Fruit fly (Drosophila melanogaster) whole organism, embryonic: ENCODE results near the gene CNMa.

Experiments used
- Ada2b ChIP-seq: fragments of 200-800 bp; sonication (Bioruptor generic); IDR thresholded peaks from 2 replicates; pipeline ENCODE4 v1.3.6; 2022; ENCODE audit warnings: missing biosample characterization, missing genetic modification characterization
- Asciz ChIP-seq: fragments of 200-800 bp; sonication (Bioruptor generic); optimal IDR thresholded peaks from 2 replicates; lab custom pipeline; 2017; ENCODE audit warnings: missing biosample characterization, mild to moderate bottlenecking, missing genetic modification characterization, missing genetic modification reagents
- Blimp-1 ChIP-seq: fragments of 200-800 bp; sonication (Bioruptor generic); optimal IDR thresholded peaks from 3 replicates; lab custom pipeline; 2018; ENCODE audit warnings: missing biosample characterization, missing genetic modification characterization, mild to moderate bottlenecking, moderate library complexity, missing genetic modification reagents
- CG10209 ChIP-seq: fragments of 200-800 bp; sonication (Bioruptor generic); optimal IDR thresholded peaks from 3 replicates; lab custom pipeline; 2017; ENCODE audit warnings: missing biosample characterization, mild to moderate bottlenecking, missing genetic modification characterization, missing genetic modification reagents
- CG12942 ChIP-seq: fragments of 200-800 bp; sonication (Bioruptor generic); optimal IDR thresholded peaks from 3 replicates; lab custom pipeline; 2016; ENCODE audit warnings: missing biosample characterization, missing genetic modification characterization
- CG14710 ChIP-seq: fragments of 200-800 bp; sonication (Bioruptor generic); optimal IDR thresholded peaks from 3 replicates; lab custom pipeline; 2019; ENCODE audit warnings: missing biosample characterization, mild to moderate bottlenecking, missing genetic modification characterization, moderate library complexity
- CG15601 ChIP-seq: fragments of 200-800 bp; sonication (Bioruptor generic); optimal IDR thresholded peaks from 3 replicates; lab custom pipeline; 2019; ENCODE audit warnings: missing biosample characterization, mild to moderate bottlenecking, missing genetic modification characterization, moderate library complexity
- CG16815 ChIP-seq: fragments of 200-800 bp; sonication (Bioruptor generic); optimal IDR thresholded peaks from 3 replicates; lab custom pipeline; 2017; ENCODE audit warnings: missing biosample characterization, mild to moderate bottlenecking, missing genetic modification characterization
- CG30403 ChIP-seq: fragments of 200-800 bp; sonication (Bioruptor generic); optimal IDR thresholded peaks from 3 replicates; lab custom pipeline; 2016; ENCODE audit warnings: missing biosample characterization, missing genetic modification characterization
- CG32767 ChIP-seq: fragments of 200-800 bp; sonication (Bioruptor generic); IDR thresholded peaks from 2 replicates; pipeline ENCODE4 v1.3.6; 2022; ENCODE audit warnings: missing biosample characterization, missing genetic modification characterization
- CG4617 ChIP-seq: fragments of 200-800 bp; sonication (Bioruptor generic); optimal IDR thresholded peaks from 3 replicates; lab custom pipeline; 2016; ENCODE audit warnings: missing biosample characterization, missing genetic modification characterization, borderline replicate concordance
- CG7556 ChIP-seq: fragments of 200-800 bp; sonication (Bioruptor generic); optimal IDR thresholded peaks from 2 replicates; lab custom pipeline; 2017; ENCODE audit warnings: missing biosample characterization, mild to moderate bottlenecking, missing genetic modification characterization
- CG7745 ChIP-seq: fragments of 200-800 bp; sonication (Bioruptor generic); optimal IDR thresholded peaks from 2 replicates; lab custom pipeline; 2018; ENCODE audit warnings: missing biosample characterization, mild to moderate bottlenecking, missing genetic modification characterization, moderate library complexity
- CG8281 ChIP-seq: fragments of 200-800 bp; sonication (Bioruptor generic); optimal IDR thresholded peaks from 2 replicates; lab custom pipeline; 2018; ENCODE audit warnings: missing biosample characterization, mild to moderate bottlenecking, missing genetic modification characterization, moderate library complexity
- CG9215 ChIP-seq: fragments of 200-800 bp; sonication (Bioruptor generic); IDR thresholded peaks from 2 replicates; pipeline ENCODE4 v1.3.6; 2022; ENCODE audit warnings: missing biosample characterization, missing genetic modification characterization
- Drgx ChIP-seq: fragments of 200-800 bp; sonication (Bioruptor generic); IDR thresholded peaks from 2 replicates; pipeline ENCODE4 v1.3.6; 2022; ENCODE audit warnings: missing biosample characterization, missing genetic modification characterization
- Gug ChIP-seq: fragments of 200-800 bp; sonication (Bioruptor generic); IDR thresholded peaks from 4 replicates; pipeline ENCODE4 v1.3.6; 2022; ENCODE audit warnings: missing biosample characterization, missing genetic modification characterization
- HLH54F ChIP-seq: fragments of 200-800 bp; sonication (Bioruptor generic); optimal IDR thresholded peaks from 3 replicates; lab custom pipeline; 2016; ENCODE audit warnings: missing biosample characterization, missing genetic modification characterization
- HmgZ ChIP-seq: fragments of 200-800 bp; sonication (Bioruptor generic); optimal IDR thresholded peaks from 2 replicates; lab custom pipeline; 2018; ENCODE audit warnings: missing biosample characterization, mild to moderate bottlenecking, missing genetic modification characterization
- Hr39 ChIP-seq: fragments of >200 bp; optimal IDR thresholded peaks from 2 replicates; lab custom pipeline; 2017
- Lhr ChIP-seq: fragments of 200-800 bp; sonication (Bioruptor generic); optimal IDR thresholded peaks from 3 replicates; lab custom pipeline; 2017; ENCODE audit warnings: mild to moderate bottlenecking, missing biosample characterization, missing genetic modification reagents, missing genetic modification characterization
- MESR4 ChIP-seq: fragments of 200-800 bp; sonication (Bioruptor generic); optimal IDR thresholded peaks from 2 replicates; lab custom pipeline; 2018; ENCODE audit warnings: missing biosample characterization, mild to moderate bottlenecking, missing genetic modification characterization, moderate library complexity
- Meics ChIP-seq: fragments of 200-800 bp; sonication (Bioruptor generic); optimal IDR thresholded peaks from 2 replicates; lab custom pipeline; 2017; ENCODE audit warnings: missing biosample characterization, mild to moderate bottlenecking, missing genetic modification characterization
- Myb ChIP-seq: fragments of 200-800 bp; sonication (Bioruptor generic); optimal IDR thresholded peaks from 2 replicates; lab custom pipeline; 2016; ENCODE audit warnings: missing biosample characterization, missing genetic modification characterization
- Nf-YB ChIP-seq: fragments of 200-800 bp; sonication (Bioruptor generic); optimal IDR thresholded peaks from 3 replicates; lab custom pipeline; 2019; ENCODE audit warnings: missing biosample characterization, mild to moderate bottlenecking, missing genetic modification characterization, moderate library complexity
- Oaz ChIP-seq: fragments of 200-800 bp; sonication (Bioruptor generic); IDR thresholded peaks from 2 replicates; pipeline ENCODE4 v1.3.6; 2022; ENCODE audit warnings: missing biosample characterization, missing genetic modification characterization
- TFAM ChIP-seq: fragments of 200-800 bp; sonication (Bioruptor generic); optimal IDR thresholded peaks from 2 replicates; lab custom pipeline; 2017; ENCODE audit warnings: missing biosample characterization, missing genetic modification characterization, inconsistent platforms
- ab ChIP-seq: fragments of 200-800 bp; sonication (Bioruptor generic); optimal IDR thresholded peaks from 2 replicates; lab custom pipeline; 2016; ENCODE audit warnings: missing biosample characterization, missing genetic modification characterization
- amos ChIP-seq: fragments of 200-800 bp; sonication (Bioruptor generic); IDR thresholded peaks from 2 replicates; pipeline ENCODE4 v1.3.6; 2022; ENCODE audit warnings: missing biosample characterization, missing genetic modification characterization; ENCODE audit not compliant: partially characterized antibody
- ara ChIP-seq: fragments of 200-800 bp; sonication (Bioruptor generic); IDR thresholded peaks from 2 replicates; pipeline ENCODE4 v1.3.6; 2022; ENCODE audit warnings: missing biosample characterization, missing genetic modification characterization
- ato ChIP-seq: fragments of 200-800 bp; sonication (Bioruptor generic); IDR thresholded peaks from 2 replicates; pipeline ENCODE4 v1.3.6; 2022; ENCODE audit warnings: missing biosample characterization, missing genetic modification characterization; ENCODE audit not compliant: partially characterized antibody
- bigmax ChIP-seq: fragments of 200-800 bp; sonication (Bioruptor generic); optimal IDR thresholded peaks from 2 replicates; lab custom pipeline; 2018; ENCODE audit warnings: missing biosample characterization, mild to moderate bottlenecking, missing genetic modification characterization
- chinmo ChIP-seq: fragments of 200-800 bp; sonication (Bioruptor generic); IDR thresholded peaks from 4 replicates; pipeline ENCODE4 v1.3.6; 2022; ENCODE audit warnings: missing biosample characterization, missing genetic modification characterization; ENCODE audit not compliant: partially characterized antibody
- crc ChIP-seq: fragments of 200-800 bp; sonication (Bioruptor generic); optimal IDR thresholded peaks from 2 replicates; lab custom pipeline; 2016; ENCODE audit warnings: missing biosample characterization, missing genetic modification characterization
- crp ChIP-seq, 2 experiments: fragments of 200-800 bp; sonication (Bioruptor generic); optimal IDR thresholded peaks; 2 replicates in 1 of 2; 3 replicates in 1 of 2; lab custom pipeline; 2017; ENCODE audit warnings: missing biosample characterization in 2 of 2, missing genetic modification characterization in 2 of 2, mild to moderate bottlenecking in 1 of 2, moderate library complexity in 1 of 2
- gsb-n ChIP-seq: fragments of 200-800 bp; sonication (Bioruptor generic); optimal IDR thresholded peaks from 3 replicates; lab custom pipeline; 2018; ENCODE audit warnings: missing biosample characterization, mild to moderate bottlenecking, missing genetic modification characterization
- insv ChIP-seq, 2 experiments: fragments of 200-800 bp; sonication (Bioruptor generic); optimal IDR thresholded peaks; 3 replicates each; lab custom pipeline; 2016 to 2018; ENCODE audit warnings: missing biosample characterization in 2 of 2, missing genetic modification characterization in 2 of 2
- jumu ChIP-seq: fragments of 200-800 bp; sonication (Bioruptor generic); optimal IDR thresholded peaks from 3 replicates; lab custom pipeline; 2016; ENCODE audit warnings: missing biosample characterization, missing genetic modification characterization
- knrl ChIP-seq: fragments of 200-800 bp; sonication (Bioruptor generic); IDR thresholded peaks from 3 replicates; pipeline ENCODE4 v1.3.6; 2022; ENCODE audit warnings: missing biosample characterization, missing genetic modification characterization; ENCODE audit not compliant: partially characterized antibody
- lilli ChIP-seq: fragments of 200-800 bp; sonication (Bioruptor generic); optimal IDR thresholded peaks from 3 replicates; lab custom pipeline; 2016; ENCODE audit warnings: missing biosample characterization, missing genetic modification characterization
- org-1 ChIP-seq: fragments of 200-800 bp; sonication (Bioruptor generic); optimal IDR thresholded peaks from 2 replicates; lab custom pipeline; 2017; ENCODE audit warnings: missing biosample characterization, missing genetic modification characterization
- pho ChIP-seq: fragments of 200-800 bp; sonication (Bioruptor generic); optimal IDR thresholded peaks from 2 replicates; lab custom pipeline; 2016; ENCODE audit warnings: missing biosample characterization, missing genetic modification characterization
- ranshi ChIP-seq: fragments of 200-800 bp; sonication (Bioruptor generic); IDR thresholded peaks from 2 replicates; pipeline ENCODE4 v1.3.6; 2022; ENCODE audit warnings: missing biosample characterization, missing genetic modification characterization
- row ChIP-seq: fragments of 200-800 bp; sonication (Bioruptor generic); IDR thresholded peaks from 3 replicates; pipeline ENCODE4 v1.3.6; 2022; ENCODE audit warnings: missing biosample characterization, missing genetic modification characterization
- slbo ChIP-seq: fragments of 200-800 bp; sonication (Bioruptor generic); IDR thresholded peaks from 2 replicates; pipeline ENCODE4 v1.3.6; 2022; ENCODE audit warnings: missing biosample characterization, missing genetic modification characterization
- sob ChIP-seq: fragments of 200-800 bp; sonication (Bioruptor generic); IDR thresholded peaks from 2 replicates; pipeline ENCODE4 v1.3.6; 2022; ENCODE audit warnings: missing biosample characterization, missing genetic modification characterization
- tna ChIP-seq: fragments of 200-800 bp; sonication (Bioruptor generic); IDR thresholded peaks from 2 replicates; pipeline ENCODE4 v1.3.6; 2022; ENCODE audit warnings: missing biosample characterization, missing genetic modification characterization; ENCODE audit not compliant: partially characterized antibody
- usp ChIP-seq: fragments of >200 bp; optimal IDR thresholded peaks from 2 replicates; lab custom pipeline; 2017; ENCODE audit warnings: missing biosample characterization, missing genetic modification characterization
- vfl ChIP-seq: fragments of 200-800 bp; sonication (Bioruptor generic); optimal IDR thresholded peaks from 2 replicates; lab custom pipeline; 2016; ENCODE audit warnings: missing biosample characterization, missing genetic modification characterization
- yki ChIP-seq: fragments of >200 bp; optimal IDR thresholded peaks from 3 replicates; lab custom pipeline; 2018

The CNMa gene

dm6 chr3L:1861794-1862447 is 6.5 kb upstream of the CNMa start, which contains the start of gene Rap1:
Gene Rap1, minus strand, starts transcription at chr3L:1862239.
- TF ChIP-seq ara (GFP tag; lab: Robert Waterston, UW) (peak; percentile 54), ato (GFP tag; lab: Robert Waterston, UW) (peak; percentile 78), CG12942 (GFP tag; lab: Kevin White, UChicago) (peak; percentile 16), lilli (peak; percentile 67), jumu (GFP tag; lab: Kevin White, UChicago) (peak; percentile 69), CG16815 (GFP tag; lab: Kevin White, UChicago) (peak; percentile 18), Meics (GFP tag; lab: Kevin White, UChicago) (peak; percentile 75), Ada2b (GFP tag; lab: Robert Waterston, UW) (peak; percentile 79), slbo (GFP tag; lab: Robert Waterston, UW) (peak; percentile 93), CG7745 (tag; lab: Kevin White, UChicago) (no peak), amos (peak; percentile 96), row (GFP tag; lab: Robert Waterston, UW) (peak; percentile 93), Oaz (GFP tag; lab: Robert Waterston, UW) (peak; percentile 44; the same call in 1 of the 2 replicates), CG14710 (tag; lab: Kevin White, UChicago) (peak; percentile 62), Hr39 (lab: Kevin White, UChicago) (no peak), Nf-YB (GFP tag; lab: Kevin White, UChicago) (no peak), yki (lab: Kevin White, UChicago) (no peak), sob (GFP tag; lab: Robert Waterston, UW) (peak; percentile 90), crp (GFP tag; optimal IDR thresholded peaks at IDR 0.05; lab: Kevin White, UChicago) (no peak), CG9215 (GFP tag; lab: Robert Waterston, UW) (peak; percentile 82), CG7556 (peak; percentile 23), CG8281 (no peak), tna (GFP tag; lab: Robert Waterston, UW) (peak; percentile 79; the same call in 1 of the 2 replicates), TFAM (no peak), MESR4 (peak; percentile 72), Asciz (GFP tag; lab: Kevin White, UChicago) (no peak), crc (GFP tag; lab: Kevin White, UChicago) (peak; percentile 27), HLH54F (peak; percentile 49), gsb-n (tag; lab: Kevin White, UChicago) (no peak), Blimp-1 (GFP tag; lab: Kevin White, UChicago) (peak; percentile 50), CG10209 (GFP tag; lab: Kevin White, UChicago) (peak; percentile 43), CG4617 (peak; percentile 95), knrl (GFP tag; lab: Robert Waterston, UW) (peak; percentile 96), insv (GFP tag; optimal IDR thresholded peaks at IDR 0.05; lab: Kevin White, UChicago) (no peak), Lhr (GFP tag; lab: Kevin White, UChicago) (peak; percentile 19), CG32767 (GFP tag; lab: Robert Waterston, UW) (no peak; the same call in none of the 2 replicates), vfl (GFP tag; lab: Kevin White, UChicago) (peak; percentile 40), chinmo (GFP tag; lab: Robert Waterston, UW) (peak; percentile 54; the same call in 2 of the 4 replicates), HmgZ (tag; lab: Kevin White, UChicago) (peak; percentile 15), Drgx (peak; percentile 35; the same call in 1 of the 2 replicates), ranshi (GFP tag; lab: Robert Waterston, UW) (peak; percentile 76), Gug (GFP tag; lab: Robert Waterston, UW) (peak; percentile 88), CG15601 (tag; lab: Kevin White, UChicago) (no peak), CG30403 (GFP tag; lab: Kevin White, UChicago) (peak; percentile 83), ab (peak; percentile 23), usp (GFP tag; lab: Kevin White, UChicago) (no peak), Myb (GFP tag; lab: Kevin White, UChicago) (peak; percentile 39), bigmax (GFP tag; lab: Kevin White, UChicago) (no peak), pho (GFP tag; lab: Kevin White, UChicago) (peak; percentile 62), org-1 (GFP tag; lab: Kevin White, UChicago) (peak; percentile 16)
